Worm (Caenorhabditis elegans): ENCODE data around the gene F13D12.8.
A peak's percentile ranks its signal among the peaks of the same experiment; 100 is the strongest.

The F13D12.8 gene

ce11 chrII:11746782-11747288, 14.4 kb upstream of the F13D12.8 start (continued):
- TF ChIP-seq pha-4 (GFP tag; IDR thresholded peaks at IDR 0.05) (peak; percentile 54; the same call in 1 of the 2 replicates), pha-4 (tag; optimal IDR thresholded peaks at IDR 0.05) (no peak), lsy-2 (tag; optimal IDR thresholded peaks at IDR 0.05) (peak; percentile 46 to 59), hlh-30 (tag; optimal IDR thresholded peaks at IDR 0.05; ENCODE audit: insufficient read depth) (peak; percentile 84), nhr-41 (GFP tag; IDR thresholded peaks at IDR 0.05) (no peak), zfp-2 (tag; optimal IDR thresholded peaks at IDR 0.05) (peak; percentile 5), ceh-28 (tag; optimal IDR thresholded peaks at IDR 0.05) (peak; percentile 54), aha-1 (tag) (peak; percentile 56), nhr-6 (tag; optimal IDR thresholded peaks at IDR 0.05) (peak; percentile 59), lin-15B (tag; optimal IDR thresholded peaks at IDR 0.05) (no peak), lin-13 (GFP tag; optimal IDR thresholded peaks at IDR 0.05) (peak; percentile 1), lin-39 (tag; optimal IDR thresholded peaks at IDR 0.05) (no peak), ceh-32 (tag; optimal IDR thresholded peaks at IDR 0.05; ENCODE audit: poor library complexity) (no peak), hmg-1.1 (GFP tag; IDR thresholded peaks at IDR 0.05) (peak; percentile 83; the same call in 1 of the 2 replicates), T26A8.4 (GFP tag; IDR thresholded peaks at IDR 0.05) (no peak), zag-1 (tag; optimal IDR thresholded peaks at IDR 0.05) (peak; percentile 32), nhr-25 (tag; optimal IDR thresholded peaks at IDR 0.05; ENCODE audit: borderline replicate concordance, insufficient read depth) (no peak), ceh-62 (tag; optimal IDR thresholded peaks at IDR 0.05) (no peak), tra-1 (GFP tag; IDR thresholded peaks at IDR 0.05) (0 out of 2 replicates have a peak, but pooled peaks have one; percentile 17), hif-1 (tag; optimal IDR thresholded peaks at IDR 0.05) (peak in 1 of 2 experiments; percentile 63), daf-16 (GFP tag; optimal IDR thresholded peaks at IDR 0.05) (peak in 1 of 2 experiments; percentile 9), daf-16 (tag; optimal IDR thresholded peaks at IDR 0.05) (no peak), unc-62 (GFP tag; optimal IDR thresholded peaks at IDR 0.05 in 1 of 2) (peak in 1 of 2 experiments; percentile 93), unc-62 (tag; optimal IDR thresholded peaks at IDR 0.05) (no peak), skn-1 (tag; optimal IDR thresholded peaks at IDR 0.05) (no peak), hlh-11 (tag; optimal IDR thresholded peaks at IDR 0.05) (peak; percentile 55), nhr-11 (tag; optimal IDR thresholded peaks at IDR 0.05) (peak; percentile 7), mes-2 (tag; optimal IDR thresholded peaks at IDR 0.05; ENCODE audit: poor library complexity, severe bottlenecking) (peak; percentile 64), D1046.2 (GFP tag; IDR thresholded peaks at IDR 0.05) (0 out of 2 replicates have a peak, but pooled peaks have one; percentile 27), ctbp-1 (GFP tag; IDR thresholded peaks at IDR 0.05) (peak; percentile 91), Y48G9A.11 (GFP tag; IDR thresholded peaks at IDR 0.05) (no peak), egl-43 (GFP tag; IDR thresholded peaks at IDR 0.05) (peak; percentile 79; the same call in 1 of the 2 replicates), tag-97 (GFP tag; IDR thresholded peaks at IDR 0.05) (no peak), F37D6.2 (tag; optimal IDR thresholded peaks at IDR 0.05) (peak; percentile 87), spr-3 (GFP tag; optimal IDR thresholded peaks at IDR 0.05) (peak; percentile 40), set-16 (GFP tag; IDR thresholded peaks at IDR 0.05) (peak; percentile 99), lin-38 (GFP tag; IDR thresholded peaks at IDR 0.05) (peak; percentile 47; the same call in 1 of the 2 replicates), fkh-10 (GFP tag; optimal IDR thresholded peaks at IDR 0.05) (peak; percentile 84)

ce11 chrII:11742320-11742719, 9.9 kb upstream of the F13D12.8 start:
- TF ChIP-seq lim-7 (GFP tag; IDR thresholded peaks at IDR 0.05) (no peak), spr-1 (tag; optimal IDR thresholded peaks at IDR 0.05) (peak; percentile 22), fkh-10 (GFP tag; optimal IDR thresholded peaks at IDR 0.05) (no peak), unc-62 (GFP tag; optimal IDR thresholded peaks at IDR 0.05 in 1 of 2) (peak in 1 of 2 experiments; percentile 94), unc-62 (tag; optimal IDR thresholded peaks at IDR 0.05) (no peak), hlh-11 (tag; optimal IDR thresholded peaks at IDR 0.05) (no peak), dmd-9 (GFP tag; IDR thresholded peaks at IDR 0.05) (no peak), lsy-2 (tag; optimal IDR thresholded peaks at IDR 0.05) (no peak), madf-9 (GFP tag; conservative IDR thresholded peaks at IDR 0.05) (no peak), zfp-2 (tag; optimal IDR thresholded peaks at IDR 0.05) (no peak), F10B5.3 (tag; optimal IDR thresholded peaks at IDR 0.05) (no peak), tra-1 (GFP tag; IDR thresholded peaks at IDR 0.05) (no peak), ZK546.5 (tag; optimal IDR thresholded peaks at IDR 0.05) (no peak), ctbp-1 (GFP tag; IDR thresholded peaks at IDR 0.05) (no peak), gei-8 (GFP tag; optimal IDR thresholded peaks at IDR 0.05) (no peak)

All from whole organism, L4 larva.